Fruit fly (Drosophila melanogaster): Measurements from ENCODE around the gene CG12983.

CG12983 gene

dm6 chr3L:20930059-20930785, 36.3 kb downstream of the CG12983 start (continued):
- TF ChIP-seq CG8388 (GFP tag; optimal IDR thresholded peaks at IDR 0.05) (peak; percentile 75), CG11456 (GFP tag; IDR thresholded peaks at IDR 0.05) (no peak), ATbp (GFP tag; optimal IDR thresholded peaks at IDR 0.05) (peak; percentile 61)

DNA sequence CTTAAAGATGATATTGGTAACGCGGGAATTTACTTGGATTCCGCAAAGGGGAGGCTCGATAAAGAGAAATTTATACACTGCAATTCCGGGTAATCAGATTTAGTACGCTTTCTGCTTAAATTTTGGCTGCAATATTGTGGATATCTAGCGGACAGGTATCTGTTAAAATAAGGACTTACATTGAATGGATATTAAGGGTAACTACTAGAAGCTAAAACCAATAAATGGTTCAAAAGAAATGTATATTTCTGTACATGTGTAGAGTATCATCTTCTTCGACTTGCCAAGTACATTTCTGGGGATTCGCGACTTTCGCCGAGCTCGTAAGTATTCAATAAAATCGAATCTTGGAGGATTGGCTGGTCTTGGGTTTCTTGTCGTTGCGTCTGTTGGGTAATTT, 37.1 kb downstream of the CG12983 start:
- TF ChIP-seq Oaz (GFP tag; IDR thresholded peaks at IDR 0.05) (no peak), tin (GFP tag; optimal IDR thresholded peaks at IDR 0.05) (no peak), CG6765 (GFP tag; optimal IDR thresholded peaks at IDR 0.05) (no peak), CG34376 (GFP tag; optimal IDR thresholded peaks at IDR 0.05) (no peak), Lim3 (GFP tag; IDR thresholded peaks at IDR 0.05) (no peak), hb (GFP tag; IDR thresholded peaks at IDR 0.05; ENCODE audit: partially characterized antibody) (no peak), CG1603 (tag; optimal IDR thresholded peaks at IDR 0.05) (no peak), sens (GFP tag) (peak; percentile 53), crol (GFP tag; IDR thresholded peaks at IDR 0.05) (no peak), CG15514 (GFP tag; optimal IDR thresholded peaks at IDR 0.05) (no peak), cg (GFP tag; optimal IDR thresholded peaks at IDR 0.05) (no peak), CG3995 (GFP tag; optimal IDR thresholded peaks at IDR 0.05) (no peak), D19A (tag; optimal IDR thresholded peaks at IDR 0.05) (peak; percentile 42), Abd-B (GFP tag; optimal IDR thresholded peaks at IDR 0.05) (no peak)

dm6 chr3L:20927526-20927925, 39.0 kb downstream of the CG12983 start, which contains the start of gene CG10589:
CG10589 (plus strand) TSS chr3L:20927826.
- no peak for TF ChIP-seq CG4424 (GFP tag; optimal IDR thresholded peaks at IDR 0.05)
- no peak for TF ChIP-seq hb (GFP tag; IDR thresholded peaks at IDR 0.05; ENCODE audit: partially characterized antibody)
- no peak for TF ChIP-seq ftz-f1 (GFP tag; optimal IDR thresholded peaks at IDR 0.05)
- TF ChIP-seq CG11085 (GFP tag; IDR thresholded peaks at IDR 0.05), result no peak
- no peak for TF ChIP-seq CG2712 (tag; optimal IDR thresholded peaks at IDR 0.05)
- TF ChIP-seq pum (GFP tag; optimal IDR thresholded peaks at IDR 0.05), result no peak
- TF ChIP-seq Ssrp (tag; optimal IDR thresholded peaks at IDR 0.05), result no peak
- no peak for TF ChIP-seq Ravus (GFP tag; IDR thresholded peaks at IDR 0.05)
- TF ChIP-seq croc (GFP tag; conservative IDR thresholded peaks at IDR 0.05), result no peak
- no peak for TF ChIP-seq kah (GFP tag; optimal IDR thresholded peaks at IDR 0.05)
- TF ChIP-seq wek (GFP tag; optimal IDR thresholded peaks at IDR 0.05), result no peak
- TF ChIP-seq CG10543 (GFP tag; optimal IDR thresholded peaks at IDR 0.05), result no peak
- TF ChIP-seq ci (GFP tag; IDR thresholded peaks at IDR 0.05), result no peak
- TF ChIP-seq CG14860 (GFP tag; IDR thresholded peaks at IDR 0.05; ENCODE audit: partially characterized antibody), result no peak

- TF ChIP-seq bcd (GFP tag; optimal IDR thresholded peaks at IDR 0.05) (peak; percentile 11), usp (GFP tag; optimal IDR thresholded peaks at IDR 0.05) (no peak), CG16863 (GFP tag; optimal IDR thresholded peaks at IDR 0.05) (peak; percentile 6), CG6272 (GFP tag; IDR thresholded peaks at IDR 0.05) (no peak), CG10565 (GFP tag; optimal IDR thresholded peaks at IDR 0.05) (no peak), CG12071 (GFP tag; optimal IDR thresholded peaks at IDR 0.05) (no peak), CG6854 (GFP tag; optimal IDR thresholded peaks at IDR 0.05) (no peak), Adf1 (GFP tag; IDR thresholded peaks at IDR 0.05) (no peak), nerfin-1 (tag; optimal IDR thresholded peaks at IDR 0.05) (peak; percentile 9), CG12299 (tag; optimal IDR thresholded peaks at IDR 0.05) (no peak), CG17385 (GFP tag; optimal IDR thresholded peaks at IDR 0.05) (no peak), Neu2 (GFP tag; optimal IDR thresholded peaks at IDR 0.05; ENCODE audit: borderline replicate concordance) (no peak), Scr (GFP tag; IDR thresholded peaks at IDR 0.05; ENCODE audit: partially characterized antibody) (no peak), CG12155 (GFP tag; optimal IDR thresholded peaks at IDR 0.05) (no peak), CG13775 (GFP tag; optimal IDR thresholded peaks at IDR 0.05) (peak; percentile 37), hbn (GFP tag; IDR thresholded peaks at IDR 0.05; ENCODE audit: partially characterized antibody) (no peak)
These were observed 43.5 kb downstream of the CG12983 start for dm6 chr3L:20923030-20923591.
